Fruit fly (Drosophila melanogaster) whole organism, wandering third instar larva: ENCODE data around the gene CG2604.

Experiments used
- Abd-B ChIP-seq: fragments of >200 bp; optimal IDR thresholded peaks from 2 replicates; lab custom pipeline; 2017; ENCODE audit warnings: missing biosample characterization, missing genetic modification characterization
- Dfd ChIP-seq: fragments of >200 bp; optimal IDR thresholded peaks from 2 replicates; lab custom pipeline; 2017; ENCODE audit warnings: missing biosample characterization, missing genetic modification characterization
- HLH106 ChIP-seq: fragments of 200-800 bp; optimal IDR thresholded peaks from 3 replicates; lab custom pipeline; 2019; ENCODE audit warnings: missing biosample characterization, mild to moderate bottlenecking, missing genetic modification characterization, moderate library complexity
- Hr78 ChIP-seq: fragments of >200 bp; optimal IDR thresholded peaks from 2 replicates; lab custom pipeline; 2017; ENCODE audit warnings: missing biosample characterization, missing genetic modification characterization
- Myc ChIP-seq: fragments of >200 bp; optimal IDR thresholded peaks from 2 replicates; lab custom pipeline; 2017
- OdsH ChIP-seq: fragments of 200-800 bp; sonication (Bioruptor generic); optimal IDR thresholded peaks from 2 replicates; lab custom pipeline; 2016; ENCODE audit warnings: missing biosample characterization, mild to moderate bottlenecking, missing genetic modification characterization
- dl ChIP-seq, 2 experiments: fragments of 175-275, 200-275 bp in 1 of 2; fragments of 200-275 bp in 1 of 2; sonication (Bioruptor generic); optimal IDR thresholded peaks; lab custom pipeline; 2018; ENCODE audit warnings: mild to moderate bottlenecking in 2 of 2, missing biosample characterization in 2 of 2, missing genetic modification characterization in 2 of 2, moderate library complexity in 2 of 2; ENCODE audit not compliant: partially characterized antibody in 2 of 2, insufficient read depth in 1 of 2
- dmrt93B ChIP-seq: fragments of 200-800 bp; sonication (Bioruptor generic); optimal IDR thresholded peaks from 2 replicates; lab custom pipeline; 2018; ENCODE audit warnings: missing biosample characterization, mild to moderate bottlenecking, missing genetic modification characterization
- lola ChIP-seq: fragments of >200 bp; optimal IDR thresholded peaks from 2 replicates; lab custom pipeline; 2017; ENCODE audit warnings: missing biosample characterization, missing genetic modification characterization
- pan ChIP-seq: fragments of >200 bp; optimal IDR thresholded peaks from 2 replicates; lab custom pipeline; 2017
- psq ChIP-seq: fragments of 200-800 bp; sonication (Bioruptor generic); optimal IDR thresholded peaks from 3 replicates; lab custom pipeline; 2017; ENCODE audit warnings: missing biosample characterization, mild to moderate bottlenecking, missing genetic modification characterization, moderate library complexity
- tai ChIP-seq: sonication (Bioruptor generic); optimal IDR thresholded peaks from 2 replicates; lab custom pipeline; 2016; ENCODE audit warnings: missing biosample characterization, missing genetic modification characterization
- usp ChIP-seq: fragments of >200 bp; optimal IDR thresholded peaks from 2 replicates; lab custom pipeline; 2017; ENCODE audit warnings: missing biosample characterization, missing genetic modification characterization

dm6 chr3R:5266282-5266681 is 43.1 kb upstream of the CG2604 start:
- TF ChIP-seq Dfd (GFP tag; lab: Kevin White, UChicago) (no peak), Abd-B (no peak), usp (GFP tag; lab: Kevin White, UChicago) (no peak), dl (GFP tag; optimal IDR thresholded peaks at IDR 0.05; lab: Kevin White, UChicago; ENCODE audit: insufficient read depth in 1 of 2, partially characterized antibody in 2 of 2) (no peak), psq (GFP tag; lab: Kevin White, UChicago) (no peak), OdsH (GFP tag; lab: Kevin White, UChicago) (no peak), Myc (lab: Kevin White, UChicago) (no peak), Hr78 (GFP tag; lab: Kevin White, UChicago) (no peak), HLH106 (tag; lab: Kevin White, UChicago) (no peak), pan (lab: Kevin White, UChicago) (no peak), dmrt93B (GFP tag; lab: Kevin White, UChicago) (no peak), tai (no peak), lola (GFP tag; lab: Kevin White, UChicago) (no peak)
